Fruit fly (Drosophila melanogaster) S2 (cell line): Measurements from ENCODE around the gene CG13465.

Experiments
- CG8478 ChIP-seq: fragments of >200 bp; optimal IDR thresholded peaks from 2 replicates; lab custom pipeline; 2018
- CTCF ChIP-seq, 2 experiments: fragments of >200 bp; optimal IDR thresholded peaks; 2 replicates each; lab custom pipeline; 2018

DNA sequence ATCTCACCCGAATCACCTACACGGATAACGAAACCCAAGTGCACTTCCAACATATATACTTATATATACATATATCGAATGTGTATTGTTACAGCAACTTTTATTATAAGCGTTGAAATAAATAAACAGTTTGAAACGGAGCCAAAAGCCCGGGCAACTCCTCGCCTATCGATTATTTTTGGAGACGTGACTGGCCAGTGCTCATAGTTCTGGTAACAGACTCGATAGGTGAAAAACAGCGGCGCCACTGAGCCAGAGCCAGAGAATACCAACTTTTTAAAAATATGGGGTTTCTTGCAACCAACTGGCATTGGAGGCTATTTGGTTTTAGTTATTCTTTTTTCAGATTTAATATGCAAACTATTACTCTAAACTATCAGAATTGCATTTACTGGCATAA lies 1.4 kb downstream of the CG13465 start:
- TF ChIP-seq CG8478 (lab: Kevin White, UChicago) (no peak), CTCF (optimal IDR thresholded peaks at IDR 0.05; lab: Kevin White, UChicago) (peak; percentile 90 to 95)
